Worm (Caenorhabditis elegans): ENCODE data around the gene F14F8.9.

F14F8.9 gene

ce11 chrV:16645201-16645940 lies 23.0 kb downstream of the F14F8.9 start, which contains the start of gene W06G6.17 (continued):
- 0 out of 4 replicates have a peak, but pooled peaks of 1 of the 2 experiments have one; percentile 49 for TF ChIP-seq madf-5 (GFP tag; IDR thresholded peaks at IDR 0.05)
- TF ChIP-seq dmd-8 (GFP tag; IDR thresholded peaks at IDR 0.05) = 0 out of 2 replicates have a peak, but pooled peaks have one; percentile 30
- TF ChIP-seq ceh-20 (GFP tag; IDR thresholded peaks at IDR 0.05) = no peak
- no peak for TF ChIP-seq ceh-44 (GFP tag; IDR thresholded peaks at IDR 0.05)
- peak; percentile 49; the same call in 1 of the 2 replicates for TF ChIP-seq egl-43 (GFP tag; IDR thresholded peaks at IDR 0.05)
- TF ChIP-seq nhr-28 (tag; optimal IDR thresholded peaks at IDR 0.05) = no peak
- TF ChIP-seq lim-7 (GFP tag; IDR thresholded peaks at IDR 0.05) = 0 out of 2 replicates have a peak, but pooled peaks have one; percentile 22
- no peak for TF ChIP-seq lin-29 (GFP tag; IDR thresholded peaks at IDR 0.05)
- TF ChIP-seq duxl-1 (tag; optimal IDR thresholded peaks at IDR 0.05; ENCODE audit: poor library complexity) = peak; percentile 53
- peak; percentile 74 for TF ChIP-seq hlh-30 (tag; optimal IDR thresholded peaks at IDR 0.05; ENCODE audit: insufficient read depth)
- TF ChIP-seq T26A8.4 (GFP tag; IDR thresholded peaks at IDR 0.05) = no peak
- TF ChIP-seq cey-2 (tag; optimal IDR thresholded peaks at IDR 0.05; ENCODE audit: borderline replicate concordance, insufficient read depth) = no peak
- no peak for TF ChIP-seq snpc-4 (tag; optimal IDR thresholded peaks at IDR 0.05)

ce11 chrV:16643558-16643957 lies 24.8 kb downstream of the F14F8.9 start, which contains the start of gene srw-77:
srw-77 (minus strand) TSS chrV:16643658.
- TF ChIP-seq zag-1 (tag; optimal IDR thresholded peaks at IDR 0.05) (no peak), nhr-6 (tag; optimal IDR thresholded peaks at IDR 0.05) (no peak), set-16 (GFP tag; IDR thresholded peaks at IDR 0.05) (no peak), unc-39 (tag; optimal IDR thresholded peaks at IDR 0.05) (no peak), madf-5 (GFP tag; IDR thresholded peaks at IDR 0.05) (no peak), aly-2 (tag; optimal IDR thresholded peaks at IDR 0.05) (no peak), nhr-42 (GFP tag; IDR thresholded peaks at IDR 0.05) (no peak), Y5F2A.4 (GFP tag; optimal IDR thresholded peaks at IDR 0.05) (no peak), daf-12 (tag; optimal IDR thresholded peaks at IDR 0.05) (no peak), ama-1 (optimal IDR thresholded peaks at IDR 0.05) (no peak), ztf-11 (tag; optimal IDR thresholded peaks at IDR 0.05) (no peak), lir-3 (tag; optimal IDR thresholded peaks at IDR 0.05) (no peak), hlh-11 (tag; optimal IDR thresholded peaks at IDR 0.05) (no peak), fkh-10 (GFP tag; optimal IDR thresholded peaks at IDR 0.05) (no peak)

- TF ChIP-seq duxl-1 (tag; optimal IDR thresholded peaks at IDR 0.05; ENCODE audit: poor library complexity) (peak; percentile 74), Y75B8A.6 (GFP tag; IDR thresholded peaks at IDR 0.05) (no peak), nhr-6 (tag; optimal IDR thresholded peaks at IDR 0.05) (no peak), dmd-9 (GFP tag; IDR thresholded peaks at IDR 0.05) (no peak), lin-15B (tag; optimal IDR thresholded peaks at IDR 0.05) (no peak), ceh-32 (tag; optimal IDR thresholded peaks at IDR 0.05; ENCODE audit: poor library complexity) (no peak), dmd-6 (GFP tag; IDR thresholded peaks at IDR 0.05) (peak; percentile 43; the same call in 1 of the 2 replicates), sdz-12 (GFP tag; optimal IDR thresholded peaks at IDR 0.05) (no peak), lim-7 (GFP tag; IDR thresholded peaks at IDR 0.05) (peak; percentile 74), ceh-44 (GFP tag; IDR thresholded peaks at IDR 0.05) (no peak), arid-1 (GFP tag; conservative IDR thresholded peaks at IDR 0.05) (0 out of 2 replicates have a peak, but pooled peaks have one; percentile 21), dpl-1 (GFP tag; optimal IDR thresholded peaks at IDR 0.05) (no peak), nhr-111 (GFP tag; optimal IDR thresholded peaks at IDR 0.05) (no peak), zfp-3 (GFP tag; conservative IDR thresholded peaks at IDR 0.05) (0 out of 2 replicates have a peak, but pooled peaks have one; percentile 38), nhr-41 (GFP tag; IDR thresholded peaks at IDR 0.05) (0 out of 2 replicates have a peak, but pooled peaks have one; percentile 10), fkh-10 (GFP tag; optimal IDR thresholded peaks at IDR 0.05) (no peak), ceh-62 (tag; optimal IDR thresholded peaks at IDR 0.05) (no peak), lin-1 (GFP tag; IDR thresholded peaks at IDR 0.05) (0 out of 2 replicates have a peak, but pooled peaks have one; percentile 12), dve-1 (tag; optimal IDR thresholded peaks at IDR 0.05; ENCODE audit: insufficient read depth) (no peak), mxl-3 (GFP tag; optimal IDR thresholded peaks at IDR 0.05) (no peak), snpc-1.2 (GFP tag; IDR thresholded peaks at IDR 0.05) (no peak), dmd-8 (GFP tag; IDR thresholded peaks at IDR 0.05) (peak; percentile 81; the same call in 1 of the 2 replicates), F44E2.7 (GFP tag; IDR thresholded peaks at IDR 0.05) (0 out of 2 replicates have a peak, but pooled peaks have one; percentile 48), nhr-77 (tag; optimal IDR thresholded peaks at IDR 0.05) (no peak), ztf-7 (tag; optimal IDR thresholded peaks at IDR 0.05) (no peak), mep-1 (tag; optimal IDR thresholded peaks at IDR 0.05) (no peak)
Observed at ce11 chrV:16640366-16640765, 28.0 kb downstream of the F14F8.9 start.

All from whole organism, L4 larva.